Fruit fly (Drosophila melanogaster) whole organism, embryonic: ENCODE data around the gene CG7974.

Source experiments
- Aef1 ChIP-seq: fragments of 200-800 bp; sonication (Bioruptor generic); IDR thresholded peaks from 3 replicates; pipeline ENCODE4 v1.3.6; 2022; ENCODE audit warnings: missing biosample characterization, missing genetic modification characterization
- Atf3 ChIP-seq: fragments of 200-800 bp; sonication (Bioruptor generic); optimal IDR thresholded peaks from 3 replicates; lab custom pipeline; 2016; ENCODE audit warnings: missing biosample characterization, missing genetic modification characterization
- Atf6 ChIP-seq: fragments of 200-800 bp; sonication (Bioruptor generic); IDR thresholded peaks from 2 replicates; pipeline ENCODE4 v1.3.6; 2022; ENCODE audit warnings: missing biosample characterization, missing genetic modification characterization
- C15 ChIP-seq: fragments of 200-800 bp; sonication (Bioruptor generic); IDR thresholded peaks from 3 replicates; pipeline ENCODE4 v1.3.6; 2022; ENCODE audit warnings: missing biosample characterization, missing genetic modification characterization
- CG11085 ChIP-seq: fragments of 200-800 bp; sonication (Bioruptor generic); IDR thresholded peaks from 2 replicates; pipeline ENCODE4 v1.3.6; 2022; ENCODE audit warnings: missing biosample characterization, missing genetic modification characterization
- CG12391 ChIP-seq: fragments of 200-800 bp; sonication (Bioruptor generic); optimal IDR thresholded peaks from 3 replicates; lab custom pipeline; 2018; ENCODE audit warnings: missing biosample characterization, mild to moderate bottlenecking, missing genetic modification characterization, moderate library complexity
- CG12659 ChIP-seq: fragments of 200-800 bp; sonication (Bioruptor generic); optimal IDR thresholded peaks from 3 replicates; lab custom pipeline; 2017; ENCODE audit warnings: mild to moderate bottlenecking, missing biosample characterization, missing genetic modification reagents, missing genetic modification characterization
- CG15011 ChIP-seq: fragments of 200-800 bp; sonication (Bioruptor generic); optimal IDR thresholded peaks from 3 replicates; lab custom pipeline; 2018; ENCODE audit warnings: missing biosample characterization, mild to moderate bottlenecking, missing genetic modification characterization
- CG15601 ChIP-seq: fragments of 200-800 bp; sonication (Bioruptor generic); optimal IDR thresholded peaks from 3 replicates; lab custom pipeline; 2019; ENCODE audit warnings: missing biosample characterization, mild to moderate bottlenecking, missing genetic modification characterization, moderate library complexity
- CG17912 ChIP-seq: fragments of 200-800 bp; sonication (Bioruptor generic); optimal IDR thresholded peaks from 2 replicates; lab custom pipeline; 2018; ENCODE audit warnings: missing biosample characterization, mild to moderate bottlenecking, missing genetic modification characterization
- CG18764 ChIP-seq: fragments of 200-800 bp; sonication (Bioruptor generic); optimal IDR thresholded peaks from 3 replicates; lab custom pipeline; 2016; ENCODE audit warnings: missing biosample characterization, missing genetic modification characterization
- CG2202 ChIP-seq: fragments of 200-800 bp; sonication (Bioruptor generic); optimal IDR thresholded peaks from 2 replicates; lab custom pipeline; 2018; ENCODE audit warnings: missing biosample characterization, mild to moderate bottlenecking, missing genetic modification characterization
- CG2889 ChIP-seq: fragments of 200-800 bp; sonication (Bioruptor generic); IDR thresholded peaks from 3 replicates; pipeline ENCODE4 v1.3.6; 2022; ENCODE audit warnings: missing biosample characterization, missing genetic modification characterization
- CG3163 ChIP-seq: fragments of 200-800 bp; sonication (Bioruptor generic); optimal IDR thresholded peaks from 3 replicates; lab custom pipeline; 2016; ENCODE audit warnings: missing biosample characterization, missing genetic modification characterization
- CG32532 ChIP-seq: fragments of 200-800 bp; sonication (Bioruptor generic); IDR thresholded peaks from 2 replicates; pipeline ENCODE4 v1.3.6; 2022; ENCODE audit warnings: missing biosample characterization, missing genetic modification characterization
- CG42726 ChIP-seq: fragments of 200-800 bp; sonication (Bioruptor generic); IDR thresholded peaks from 2 replicates; pipeline ENCODE4 v1.3.6; 2022; ENCODE audit warnings: missing biosample characterization, missing genetic modification characterization; ENCODE audit not compliant: partially characterized antibody
- CG4282 ChIP-seq: fragments of 200-800 bp; sonication (Bioruptor generic); optimal IDR thresholded peaks from 2 replicates; lab custom pipeline; 2016; ENCODE audit warnings: missing biosample characterization, missing genetic modification characterization
- CG4360 ChIP-seq: fragments of 200-800 bp; sonication (Bioruptor generic); IDR thresholded peaks from 2 replicates; pipeline ENCODE4 v1.3.6; 2022; ENCODE audit warnings: missing biosample characterization, missing genetic modification characterization
- CG6175 ChIP-seq: fragments of 200-800 bp; sonication (Bioruptor generic); IDR thresholded peaks from 3 replicates; pipeline ENCODE4 v1.3.6; 2022; ENCODE audit warnings: missing biosample characterization, missing genetic modification characterization
- CG7928 ChIP-seq: fragments of 200-800 bp; sonication (Bioruptor generic); optimal IDR thresholded peaks from 2 replicates; lab custom pipeline; 2017; ENCODE audit warnings: missing biosample characterization, mild to moderate bottlenecking, missing genetic modification characterization
- CG7963 ChIP-seq: fragments of 200-800 bp; sonication (Bioruptor generic); IDR thresholded peaks from 3 replicates; pipeline ENCODE4 v1.3.6; 2022; ENCODE audit warnings: missing biosample characterization, missing genetic modification characterization; ENCODE audit not compliant: partially characterized antibody
- CG9932 ChIP-seq: fragments of 200-800 bp; sonication (Bioruptor generic); IDR thresholded peaks from 2 replicates; pipeline ENCODE4 v1.3.6; 2022; ENCODE audit warnings: missing biosample characterization, missing genetic modification characterization
- D ChIP-seq, 2 experiments: fragments of 200-800 bp in 1 of 2; fragments of >200 bp in 1 of 2; sonication (Bioruptor generic) in 1 of 2; optimal IDR thresholded peaks; 2 replicates in 1 of 2; 3 replicates in 1 of 2; lab custom pipeline; 2017; ENCODE audit warnings: mild to moderate bottlenecking in 1 of 2, missing biosample characterization in 1 of 2, missing genetic modification characterization in 1 of 2, missing genetic modification reagents in 1 of 2
- Dref ChIP-seq: fragments of 200-800 bp; sonication (Bioruptor generic); IDR thresholded peaks from 2 replicates; pipeline ENCODE4 v1.3.6; 2022; ENCODE audit warnings: missing biosample characterization, missing genetic modification characterization
- E2f1 ChIP-seq: fragments of 200-800 bp; sonication (Bioruptor generic); IDR thresholded peaks from 2 replicates; pipeline ENCODE4 v1.3.6; 2022; ENCODE audit warnings: missing biosample characterization, missing genetic modification characterization
- HmgD ChIP-seq: fragments of 200-800 bp; sonication (Bioruptor generic); optimal IDR thresholded peaks from 3 replicates; lab custom pipeline; 2016; ENCODE audit warnings: missing biosample characterization, missing genetic modification characterization
- Meics ChIP-seq: fragments of 200-800 bp; sonication (Bioruptor generic); optimal IDR thresholded peaks from 2 replicates; lab custom pipeline; 2017; ENCODE audit warnings: missing biosample characterization, mild to moderate bottlenecking, missing genetic modification characterization
- NC2α ChIP-seq: fragments of 200-800 bp; sonication (Bioruptor generic); optimal IDR thresholded peaks from 2 replicates; lab custom pipeline; 2016; ENCODE audit warnings: missing biosample characterization, missing genetic modification characterization
- NFAT ChIP-seq: fragments of 200-800 bp; sonication (Bioruptor generic); IDR thresholded peaks from 2 replicates; pipeline ENCODE4 v1.3.6; 2022; ENCODE audit warnings: missing biosample characterization, missing genetic modification characterization
- NK7.1 ChIP-seq: fragments of 200-800 bp; sonication (Bioruptor generic); optimal IDR thresholded peaks from 3 replicates; lab custom pipeline; 2016; ENCODE audit warnings: missing biosample characterization, missing genetic modification characterization
- Poxn ChIP-seq: fragments of 200-800 bp; sonication (Bioruptor generic); IDR thresholded peaks from 2 replicates; pipeline ENCODE4 v1.3.6; 2022; ENCODE audit warnings: missing biosample characterization, missing genetic modification characterization
- Taf1 ChIP-seq: fragments of 200-800 bp; sonication (Bioruptor generic); IDR thresholded peaks from 2 replicates; pipeline ENCODE4 v1.3.6; 2022; ENCODE audit warnings: missing biosample characterization, missing genetic modification characterization
- abd-A ChIP-seq: fragments of 200-800 bp; sonication (Bioruptor generic); optimal IDR thresholded peaks from 3 replicates; lab custom pipeline; 2019; ENCODE audit warnings: missing biosample characterization, mild to moderate bottlenecking, missing genetic modification characterization, moderate library complexity
- ap ChIP-seq: fragments of 200-800 bp; sonication (Bioruptor generic); IDR thresholded peaks from 2 replicates; pipeline ENCODE4 v1.3.6; 2022; ENCODE audit warnings: missing biosample characterization, missing genetic modification characterization
- corto ChIP-seq: fragments of 200-800 bp; sonication (Bioruptor generic); optimal IDR thresholded peaks from 2 replicates; lab custom pipeline; 2016; ENCODE audit warnings: missing biosample characterization, mild to moderate bottlenecking, missing genetic modification characterization, moderate library complexity
- da ChIP-seq: fragments of 200-800 bp; sonication (Bioruptor generic); optimal IDR thresholded peaks from 2 replicates; lab custom pipeline; 2016; ENCODE audit warnings: missing biosample characterization, missing genetic modification characterization
- disco-r ChIP-seq: fragments of 200-800 bp; sonication (Bioruptor generic); optimal IDR thresholded peaks from 2 replicates; lab custom pipeline; 2016; ENCODE audit warnings: missing biosample characterization, missing genetic modification characterization
- ems ChIP-seq: fragments of 200-800 bp; sonication (Bioruptor generic); optimal IDR thresholded peaks from 3 replicates; lab custom pipeline; 2016; ENCODE audit warnings: missing biosample characterization, missing genetic modification characterization
- fu2 ChIP-seq: fragments of 200-800 bp; sonication (Bioruptor generic); optimal IDR thresholded peaks from 2 replicates; lab custom pipeline; 2016; ENCODE audit warnings: missing biosample characterization, missing genetic modification characterization
- gcm2 ChIP-seq: fragments of 200-800 bp; sonication (Bioruptor generic); optimal IDR thresholded peaks from 2 replicates; lab custom pipeline; 2016; ENCODE audit warnings: missing biosample characterization, missing genetic modification characterization
- maf-S ChIP-seq: fragments of 200-800 bp; sonication (Bioruptor generic); optimal IDR thresholded peaks from 2 replicates; lab custom pipeline; 2016; ENCODE audit warnings: missing biosample characterization, missing genetic modification characterization
- phol ChIP-seq: fragments of 200-800 bp; sonication (Bioruptor generic); optimal IDR thresholded peaks from 3 replicates; lab custom pipeline; 2018; ENCODE audit warnings: missing biosample characterization, mild to moderate bottlenecking, missing genetic modification characterization, moderate library complexity
- run ChIP-seq: fragments of 200-800 bp; sonication (Bioruptor generic); optimal IDR thresholded peaks from 3 replicates; lab custom pipeline; 2018; ENCODE audit warnings: missing biosample characterization, mild to moderate bottlenecking, missing genetic modification characterization
- salm ChIP-seq: fragments of 200-800 bp; sonication (Bioruptor generic); optimal IDR thresholded peaks from 2 replicates; lab custom pipeline; 2018; ENCODE audit warnings: missing biosample characterization, mild to moderate bottlenecking, missing genetic modification characterization
- shn ChIP-seq: fragments of 200-800 bp; sonication (Bioruptor generic); optimal IDR thresholded peaks from 3 replicates; lab custom pipeline; 2016; ENCODE audit warnings: missing biosample characterization, missing genetic modification characterization
- sob ChIP-seq: fragments of 200-800 bp; sonication (Bioruptor generic); IDR thresholded peaks from 2 replicates; pipeline ENCODE4 v1.3.6; 2022; ENCODE audit warnings: missing biosample characterization, missing genetic modification characterization
- trem ChIP-seq: fragments of 200-800 bp; optimal IDR thresholded peaks from 3 replicates; lab custom pipeline; 2019; ENCODE audit warnings: missing biosample characterization, mild to moderate bottlenecking, missing genetic modification characterization, moderate library complexity
- ttk ChIP-seq: fragments of 200-800 bp; sonication (Bioruptor generic); IDR thresholded peaks from 2 replicates; pipeline ENCODE4 v2.1.2; 2022; ENCODE audit warnings: missing biosample characterization, missing genetic modification characterization
- unc-4 ChIP-seq: fragments of 200-800 bp; sonication (Bioruptor generic); IDR thresholded peaks from 2 replicates; pipeline ENCODE4 v1.3.6; 2022; ENCODE audit warnings: missing biosample characterization, missing genetic modification characterization; ENCODE audit not compliant: partially characterized antibody
- wek ChIP-seq: fragments of 200-800 bp; sonication (Bioruptor generic); optimal IDR thresholded peaks from 3 replicates; lab custom pipeline; 2018; ENCODE audit warnings: missing biosample characterization, mild to moderate bottlenecking, missing genetic modification characterization, moderate library complexity

CG7974 gene

DNA sequence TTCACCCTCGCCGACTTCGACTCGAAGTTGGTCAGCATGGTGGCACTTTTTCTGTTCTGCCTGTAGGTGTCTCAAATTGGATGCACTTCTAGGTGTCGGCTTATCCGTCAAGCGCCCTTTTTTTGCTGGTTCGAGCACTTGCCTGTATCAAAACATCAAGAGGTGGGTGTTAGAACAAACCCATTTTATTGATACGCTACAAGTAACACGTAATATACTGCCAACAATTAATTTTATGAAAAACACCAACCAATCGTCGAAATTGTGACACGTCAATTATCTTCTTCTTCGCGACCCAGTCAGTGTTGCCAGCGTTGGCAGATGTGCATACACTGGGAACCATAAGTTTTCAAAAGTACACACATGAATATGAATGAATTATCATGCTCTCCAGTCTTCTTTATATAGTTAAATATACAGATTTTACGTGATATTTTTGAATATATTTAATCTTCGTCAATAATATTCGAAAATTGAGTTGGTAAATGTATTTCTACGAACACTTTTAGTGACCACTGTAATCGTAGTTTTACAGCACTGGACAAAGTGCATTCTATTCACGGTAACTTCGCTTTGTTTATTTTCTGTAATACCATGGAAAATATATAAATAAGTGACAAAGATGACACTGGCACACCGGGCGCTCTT, 19.9 kb upstream of the CG7974 start, which contains the start of the genes alphaCOP and CG13919 (continued):
- TF ChIP-seq CG2889 (GFP tag; lab: Robert Waterston, UW) (peak; percentile 98), CG12659 (GFP tag; lab: Kevin White, UChicago) (peak; percentile 98), ap (GFP tag; lab: Robert Waterston, UW) (peak; percentile 97), CG32532 (peak; percentile 97), trem (tag; lab: Kevin White, UChicago) (peak; percentile 92), CG42726 (GFP tag; lab: Robert Waterston, UW) (no peak), E2f1 (GFP tag; lab: Robert Waterston, UW) (peak; percentile 96), ttk (peak; percentile 96), NFAT (GFP tag; lab: Robert Waterston, UW) (peak; percentile 96), CG6175 (GFP tag; lab: Robert Waterston, UW) (peak; percentile 83), ems (GFP tag; lab: Kevin White, UChicago) (peak; percentile 96), salm (tag; lab: Kevin White, UChicago) (peak; percentile 92), CG7963 (no peak), CG12391 (tag; lab: Kevin White, UChicago) (peak; percentile 98), CG18764 (GFP tag; lab: Kevin White, UChicago) (peak; percentile 88), CG4282 (GFP tag; lab: Kevin White, UChicago) (peak; percentile 56), CG9932 (GFP tag; lab: Robert Waterston, UW) (peak; percentile 99), CG4360 (GFP tag; lab: Robert Waterston, UW) (peak; percentile 76), da (GFP tag; lab: Kevin White, UChicago) (peak; percentile 72), sob (GFP tag; lab: Robert Waterston, UW) (peak; percentile 97), CG11085 (GFP tag; lab: Robert Waterston, UW) (peak; percentile 96), Meics (peak; percentile 94), D (optimal IDR thresholded peaks at IDR 0.05; lab: Kevin White, UChicago) (no peak), D (GFP tag; optimal IDR thresholded peaks at IDR 0.05; lab: Kevin White, UChicago) (peak; percentile 88), CG17912 (GFP tag; lab: Kevin White, UChicago) (peak; percentile 84), Atf3 (GFP tag; lab: Kevin White, UChicago) (peak; percentile 85), gcm2 (GFP tag; lab: Kevin White, UChicago) (peak; percentile 90), HmgD (GFP tag; lab: Kevin White, UChicago) (peak; percentile 70), CG15011 (GFP tag; lab: Kevin White, UChicago) (no peak), Taf1 (GFP tag; lab: Robert Waterston, UW) (peak; percentile 92), NC2α (GFP tag; lab: Kevin White, UChicago) (peak; percentile 75), NK7.1 (GFP tag; lab: Kevin White, UChicago) (peak; percentile 91), abd-A (tag; lab: Kevin White, UChicago) (no peak), Dref (GFP tag; lab: Robert Waterston, UW) (peak; percentile 40; the same call in 1 of the 2 replicates), run (tag; lab: Kevin White, UChicago) (peak; percentile 90), maf-S (GFP tag; lab: Kevin White, UChicago) (peak; percentile 91), Atf6 (GFP tag; lab: Robert Waterston, UW) (peak; percentile 98), fu2 (GFP tag; lab: Kevin White, UChicago) (peak; percentile 84), unc-4 (no peak), phol (tag; lab: Kevin White, UChicago) (peak; percentile 93), wek (GFP tag; lab: Kevin White, UChicago) (peak; percentile 70), corto (GFP tag; lab: Kevin White, UChicago) (peak; percentile 93), C15 (GFP tag; lab: Robert Waterston, UW) (peak; percentile 91), CG2202 (peak; percentile 95), CG3163 (GFP tag; lab: Kevin White, UChicago) (peak; percentile 60), CG7928 (GFP tag; lab: Kevin White, UChicago) (peak; percentile 64), shn (GFP tag; lab: Kevin White, UChicago) (peak; percentile 84), Aef1 (peak; percentile 97), disco-r (GFP tag; lab: Kevin White, UChicago) (peak; percentile 83), Poxn (peak; percentile 92), CG15601 (tag; lab: Kevin White, UChicago) (peak; percentile 95)
